Worm (Caenorhabditis elegans) whole organism, L4 larva: ENCODE results near the gene hum-2.

Source experiments
- dpl-1 ChIP-seq: fragments of 150-350 bp; optimal IDR thresholded peaks from 2 replicates; lab custom pipeline; 2014; ENCODE audit warnings: missing biosample characterization, missing genetic modification reagents, missing genetic modification characterization
- dve-1 ChIP-seq: sonication (generic microtip); optimal IDR thresholded peaks from 2 replicates; lab custom pipeline; 2017; ENCODE audit warnings: antibody characterized with exemption, mild to moderate bottlenecking, missing genetic modification characterization, missing compliant biosample characterization; ENCODE audit not compliant: insufficient read depth
- lin-29 ChIP-seq: fragments of 200-800 bp; sonication (Bioruptor generic); IDR thresholded peaks from 2 replicates; pipeline ENCODE4 v1.3.6; 2022; ENCODE audit warnings: missing genetic modification reagents, missing genetic modification characterization, missing compliant biosample characterization
- mxl-3 ChIP-seq: fragments of 200-800 bp; sonication (Bioruptor generic); optimal IDR thresholded peaks from 2 replicates; lab custom pipeline; 2018; ENCODE audit warnings: mild to moderate bottlenecking, missing genetic modification characterization, missing compliant biosample characterization
- nhr-237 ChIP-seq: sonication (generic microtip); optimal IDR thresholded peaks from 2 replicates; lab custom pipeline; 2017; ENCODE audit warnings: missing biosample characterization, missing genetic modification characterization
- nhr-77 ChIP-seq: fragments of 150-350 bp; optimal IDR thresholded peaks from 2 replicates; lab custom pipeline; 2014; ENCODE audit warnings: missing biosample characterization, missing genetic modification characterization

DNA sequence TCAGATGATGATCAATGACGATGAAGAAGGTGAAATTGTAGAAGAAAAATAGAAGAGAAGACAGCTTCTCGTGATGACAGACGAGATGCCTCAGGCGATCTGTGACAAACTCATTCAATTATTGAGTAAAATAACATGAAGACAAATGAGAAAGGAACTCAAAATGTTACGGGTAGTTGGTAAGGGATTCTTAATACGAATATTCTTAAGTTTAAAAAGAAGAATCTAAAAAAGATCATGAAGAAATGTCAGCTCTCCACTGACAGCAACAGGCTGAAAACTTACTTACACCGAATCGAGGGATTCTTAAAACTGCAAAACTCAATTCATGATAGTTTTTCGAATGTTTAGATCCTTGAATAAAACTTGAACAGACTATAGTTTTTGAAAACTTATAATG is 28.5 kb downstream of the hum-2 start, which contains the start of gene F36D4.4:
- no peak for TF ChIP-seq dve-1
- TF ChIP-seq dpl-1 (GFP tag; lab: Kevin White, UChicago) = no peak
- TF ChIP-seq mxl-3 (GFP tag; lab: Kevin White, UChicago) = no peak
- no peak for TF ChIP-seq nhr-77 (tag; lab: Kevin White, UChicago)
- no peak for TF ChIP-seq nhr-237 (tag; lab: Kevin White, UChicago)
- TF ChIP-seq lin-29 (GFP tag; lab: Robert Waterston, UW) = no peak
